Worm (Caenorhabditis elegans) whole organism, mixed stage, embryonic: ENCODE results near the gene bcl-7.

ENCODE experiments used
- M03D4.4 ChIP-seq: sonication (generic microtip); optimal IDR thresholded peaks from 2 replicates; lab custom pipeline; 2017; ENCODE audit warnings: mild to moderate bottlenecking, missing genetic modification characterization, missing compliant biosample characterization
- bed-3 ChIP-seq: fragments of 200-800 bp; sonication (Bioruptor generic); optimal IDR thresholded peaks from 3 replicates; lab custom pipeline; 2018; ENCODE audit warnings: mild to moderate bottlenecking, missing genetic modification characterization, moderate library complexity, missing compliant biosample characterization
- blmp-1 ChIP-seq: fragments of 150-350 bp; optimal IDR thresholded peaks from 2 replicates; lab custom pipeline; 2014; ENCODE audit warnings: missing biosample characterization, missing genetic modification characterization
- ceh-39 ChIP-seq: fragments of 150-350 bp; optimal IDR thresholded peaks from 2 replicates; lab custom pipeline; 2014; ENCODE audit warnings: missing biosample characterization, missing genetic modification characterization
- ceh-43 ChIP-seq: fragments of 200-800 bp; sonication (Bioruptor generic); optimal IDR thresholded peaks from 2 replicates; lab custom pipeline; 2018; ENCODE audit warnings: mild to moderate bottlenecking, missing genetic modification characterization, moderate library complexity, missing compliant biosample characterization
- ceh-83 ChIP-seq: fragments of 200-800 bp; sonication (Bioruptor generic); optimal IDR thresholded peaks from 2 replicates; lab custom pipeline; 2018; ENCODE audit warnings: mild to moderate bottlenecking, missing genetic modification characterization, missing compliant biosample characterization
- ces-1 ChIP-seq: fragments of 150-350 bp; optimal IDR thresholded peaks from 2 replicates; lab custom pipeline; 2014; ENCODE audit warnings: missing biosample characterization, missing genetic modification reagents, missing genetic modification characterization
- cnd-1 ChIP-seq: fragments of 200-800 bp; sonication (Bioruptor generic); optimal IDR thresholded peaks from 2 replicates; lab custom pipeline; 2018; ENCODE audit warnings: mild to moderate bottlenecking, missing genetic modification characterization, missing compliant biosample characterization
- drap-1 ChIP-seq: fragments of 200-800 bp; sonication (Bioruptor generic); optimal IDR thresholded peaks from 3 replicates; lab custom pipeline; 2018; ENCODE audit warnings: mild to moderate bottlenecking, missing genetic modification characterization, missing compliant biosample characterization
- elt-1 ChIP-seq: sonication (generic microtip); optimal IDR thresholded peaks from 2 replicates; lab custom pipeline; 2017; ENCODE audit warnings: missing genetic modification characterization, mild to moderate bottlenecking, missing compliant biosample characterization, antibody characterized with exemption, moderate library complexity, borderline replicate concordance; ENCODE audit not compliant: insufficient read depth
- elt-3 ChIP-seq: fragments of 150-350 bp; optimal IDR thresholded peaks from 2 replicates; lab custom pipeline; 2014; ENCODE audit warnings: missing biosample characterization, missing genetic modification characterization
- flh-1 ChIP-seq: fragments of 200-800 bp; sonication (Bioruptor generic); optimal IDR thresholded peaks from 2 replicates; lab custom pipeline; 2018; ENCODE audit warnings: mild to moderate bottlenecking, missing genetic modification characterization, moderate library complexity, missing compliant biosample characterization
- ham-2 ChIP-seq: fragments of 200-800 bp; sonication (Bioruptor generic); optimal IDR thresholded peaks from 2 replicates; lab custom pipeline; 2018; ENCODE audit warnings: mild to moderate bottlenecking, missing genetic modification characterization, missing compliant biosample characterization
- hlh-1 ChIP-seq: fragments of 150-350 bp; optimal IDR thresholded peaks from 2 replicates; lab custom pipeline; 2014; ENCODE audit warnings: missing biosample characterization, missing genetic modification reagents, missing genetic modification characterization
- lin-13 ChIP-seq: fragments of 150-350 bp; optimal IDR thresholded peaks from 2 replicates; lab custom pipeline; 2014; ENCODE audit warnings: missing biosample characterization, missing genetic modification characterization
- lin-32 ChIP-seq: fragments of 200-800 bp; sonication (Bioruptor generic); optimal IDR thresholded peaks from 2 replicates; lab custom pipeline; 2018; ENCODE audit warnings: mild to moderate bottlenecking, missing genetic modification characterization, missing compliant biosample characterization
- mab-5 ChIP-seq: fragments of 150-350 bp; optimal IDR thresholded peaks from 2 replicates; lab custom pipeline; 2014; ENCODE audit warnings: missing biosample characterization, missing genetic modification characterization
- mep-1 ChIP-seq: fragments of 150-350 bp; optimal IDR thresholded peaks from 2 replicates; lab custom pipeline; 2017; ENCODE audit warnings: missing biosample characterization, missing genetic modification reagents, missing genetic modification characterization, inconsistent platforms
- nhr-12 ChIP-seq: fragments of 150-350 bp; optimal IDR thresholded peaks from 2 replicates; lab custom pipeline; 2014; ENCODE audit warnings: missing biosample characterization, missing genetic modification characterization
- nhr-2 ChIP-seq: fragments of 150-350 bp; optimal IDR thresholded peaks from 2 replicates; lab custom pipeline; 2014; ENCODE audit warnings: missing biosample characterization, missing genetic modification characterization
- nhr-28 ChIP-seq: fragments of 150-350 bp; optimal IDR thresholded peaks from 2 replicates; lab custom pipeline; 2014; ENCODE audit warnings: missing biosample characterization, missing genetic modification characterization
- nhr-76 ChIP-seq: sonication (generic microtip); optimal IDR thresholded peaks from 2 replicates; lab custom pipeline; 2017; ENCODE audit warnings: missing biosample characterization, missing genetic modification characterization
- pha-4 ChIP-seq: fragments of 150-350 bp; optimal IDR thresholded peaks from 2 replicates; lab custom pipeline; 2018; ENCODE audit warnings: missing biosample characterization, missing genetic modification reagents, missing genetic modification characterization
- sptf-1 ChIP-seq: sonication (generic microtip); optimal IDR thresholded peaks from 2 replicates; lab custom pipeline; 2017; ENCODE audit warnings: mild to moderate bottlenecking, missing genetic modification characterization, moderate library complexity, missing compliant biosample characterization
- tbx-8 ChIP-seq: fragments of 200-800 bp; sonication (Bioruptor generic); optimal IDR thresholded peaks from 2 replicates; lab custom pipeline; 2018; ENCODE audit warnings: mild to moderate bottlenecking, missing genetic modification characterization, moderate library complexity, missing compliant biosample characterization
- unc-120 ChIP-seq: sonication (generic microtip); optimal IDR thresholded peaks from 2 replicates; lab custom pipeline; 2017; ENCODE audit warnings: missing genetic modification characterization, missing compliant biosample characterization; ENCODE audit not compliant: poor library complexity, severe bottlenecking
- unc-39 ChIP-seq: fragments of 150-350 bp; optimal IDR thresholded peaks from 2 replicates; lab custom pipeline; 2014; ENCODE audit warnings: missing biosample characterization, missing genetic modification characterization
- zip-8 ChIP-seq: fragments of 150-350 bp; optimal IDR thresholded peaks from 2 replicates; lab custom pipeline; 2014; ENCODE audit warnings: missing biosample characterization, missing genetic modification characterization
- ztf-11 ChIP-seq: fragments of 150-350 bp; optimal IDR thresholded peaks from 2 replicates; lab custom pipeline; 2014; ENCODE audit warnings: missing biosample characterization, missing genetic modification characterization

The bcl-7 gene

DNA sequence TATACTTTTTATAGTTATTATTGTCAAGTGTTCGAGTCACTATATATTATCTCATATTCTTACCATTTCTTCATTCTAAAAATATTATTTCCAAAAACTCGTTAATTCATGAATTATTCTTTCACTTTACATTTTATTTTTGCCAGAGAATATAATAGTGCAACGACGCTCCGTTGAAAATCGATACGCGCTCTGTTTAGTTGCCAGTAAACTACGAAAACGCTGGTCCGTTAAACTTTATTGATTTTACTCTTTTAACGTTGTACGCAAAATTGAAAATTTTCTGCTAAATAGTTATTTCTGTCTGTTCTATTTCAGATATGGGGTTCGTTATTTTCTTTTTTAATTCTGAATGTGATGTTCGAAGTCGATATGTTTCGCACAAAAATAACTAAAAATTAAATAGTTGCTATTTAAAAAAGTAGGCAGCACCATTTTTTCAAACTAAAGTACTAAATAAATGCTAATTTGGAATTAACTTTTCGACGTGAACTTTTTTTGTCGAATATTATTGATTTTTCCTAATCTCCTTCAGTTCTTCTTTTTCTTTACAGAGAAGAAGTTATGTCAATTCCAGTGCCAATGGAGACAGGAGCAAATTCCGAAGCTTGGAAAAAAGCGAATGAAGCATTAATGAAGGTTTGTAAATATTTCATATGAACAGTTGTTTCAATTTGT, 46.5 kb upstream of the bcl-7 start, which contains the start of gene hpo-10:
TSS of gene hpo-10 (plus strand) at position 199 of the 678 bp plus-strand sequence.
- TF ChIP-seq ceh-39 (tag; lab: Kevin White, UChicago) = peak; percentile 52
- no peak for TF ChIP-seq bed-3 (GFP tag; lab: Kevin White, UChicago)
- no peak for TF ChIP-seq lin-32 (GFP tag; lab: Kevin White, UChicago)
- no peak for TF ChIP-seq nhr-28 (tag; lab: Kevin White, UChicago)
- no peak for TF ChIP-seq nhr-76
- no peak for TF ChIP-seq zip-8
- TF ChIP-seq mab-5 (tag; lab: Kevin White, UChicago) = no peak
- TF ChIP-seq unc-120 (tag; lab: Kevin White, UChicago) = no peak
- TF ChIP-seq blmp-1 = no peak
- no peak for TF ChIP-seq cnd-1 (tag; lab: Kevin White, UChicago)
- no peak for TF ChIP-seq M03D4.4
- TF ChIP-seq ces-1 (GFP tag; lab: Kevin White, UChicago) = peak; percentile 31
- no peak for TF ChIP-seq ceh-43 (GFP tag; lab: Kevin White, UChicago)
- no peak for TF ChIP-seq hlh-1
- TF ChIP-seq ztf-11 = no peak
- TF ChIP-seq lin-13 (tag; lab: Kevin White, UChicago) = no peak
- no peak for TF ChIP-seq pha-4 (tag; lab: Kevin White, UChicago)

DNA sequence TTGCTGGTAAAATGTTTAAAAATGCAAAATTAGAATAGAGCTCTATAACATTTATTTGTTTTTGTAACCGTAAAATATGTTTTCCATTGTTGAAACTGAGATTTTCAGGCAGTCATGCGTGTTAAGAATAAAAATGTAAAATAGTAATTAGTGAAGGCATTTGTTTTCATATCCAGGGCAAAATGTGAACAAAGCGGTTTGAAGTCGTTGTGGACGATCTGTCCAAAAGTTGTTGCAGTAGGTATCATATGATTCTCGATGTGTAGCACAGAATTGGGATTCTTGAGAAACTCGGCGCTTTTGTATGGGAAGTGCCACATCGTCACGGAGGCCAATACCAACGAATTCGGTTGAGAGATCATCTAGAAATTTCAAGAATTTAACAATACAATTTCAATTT, 43.6 kb upstream of the bcl-7 start:
- TF ChIP-seq unc-120 (tag; lab: Kevin White, UChicago) (no peak), ces-1 (GFP tag; lab: Kevin White, UChicago) (no peak), ceh-39 (tag; lab: Kevin White, UChicago) (no peak), nhr-76 (no peak), tbx-8 (GFP tag; lab: Kevin White, UChicago) (no peak), unc-39 (tag; lab: Kevin White, UChicago) (no peak), mab-5 (tag; lab: Kevin White, UChicago) (no peak), zip-8 (no peak), mep-1 (tag; lab: Kevin White, UChicago) (no peak), ham-2 (GFP tag; lab: Kevin White, UChicago) (no peak), nhr-2 (no peak), sptf-1 (no peak), M03D4.4 (no peak), elt-1 (tag; lab: Kevin White, UChicago) (no peak)
- TF ChIP-seq, all 35 proteins: peak for 0

DNA sequence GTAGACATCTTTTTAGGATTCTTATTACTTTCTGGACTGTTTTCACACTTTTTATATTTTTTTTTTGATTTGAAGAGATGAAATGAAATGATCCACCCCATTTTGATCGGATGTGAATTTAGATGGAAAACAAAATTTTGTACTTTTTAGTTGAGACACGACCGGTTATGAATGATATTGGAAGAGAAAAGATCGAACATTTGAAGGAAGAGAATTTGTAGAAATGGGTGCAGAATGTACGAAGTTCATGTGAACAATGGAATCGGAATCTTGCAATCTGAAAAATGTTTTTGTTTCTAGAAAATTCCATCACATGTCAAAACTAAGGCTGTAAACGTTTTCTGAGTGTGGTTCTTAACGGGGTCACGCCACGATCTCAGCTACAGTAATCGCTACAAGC, 43.1 kb upstream of the bcl-7 start, which contains the start of gene F01F1.14:
TSS of gene F01F1.14 (minus strand) at position 101 of the 400 bp plus-strand sequence.
- TF ChIP-seq mep-1 (tag; lab: Kevin White, UChicago) (no peak), ham-2 (GFP tag; lab: Kevin White, UChicago) (no peak), elt-3 (no peak), flh-1 (GFP tag; lab: Kevin White, UChicago) (no peak), unc-39 (tag; lab: Kevin White, UChicago) (no peak), drap-1 (GFP tag; lab: Kevin White, UChicago) (no peak), elt-1 (tag; lab: Kevin White, UChicago) (no peak), ces-1 (GFP tag; lab: Kevin White, UChicago) (no peak), ceh-43 (GFP tag; lab: Kevin White, UChicago) (no peak), nhr-28 (tag; lab: Kevin White, UChicago) (no peak), nhr-12 (tag; lab: Kevin White, UChicago) (no peak), ztf-11 (no peak), bed-3 (GFP tag; lab: Kevin White, UChicago) (no peak)

DNA sequence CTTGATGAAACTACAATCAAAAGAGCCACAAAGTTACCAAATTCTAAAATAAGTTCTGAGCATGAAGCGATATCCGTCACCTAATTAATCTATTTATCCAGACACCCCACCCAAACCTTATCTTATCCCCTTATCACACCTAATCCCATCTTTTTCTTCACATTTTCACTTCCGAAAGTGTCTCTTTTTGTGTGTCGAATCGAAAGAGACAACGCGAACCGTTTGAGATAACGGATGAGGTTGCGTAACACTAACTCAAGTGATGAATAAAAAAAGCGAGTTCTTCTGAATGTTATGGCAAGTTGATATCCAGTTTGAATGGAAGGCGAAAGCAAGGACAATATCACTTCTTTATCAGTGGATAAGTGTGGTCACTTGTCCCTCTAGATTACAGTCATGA, 42.4 kb upstream of the bcl-7 start:
- TF ChIP-seq elt-1 (tag; lab: Kevin White, UChicago) (no peak), bed-3 (GFP tag; lab: Kevin White, UChicago) (no peak), ham-2 (GFP tag; lab: Kevin White, UChicago) (no peak), unc-120 (tag; lab: Kevin White, UChicago) (no peak), blmp-1 (no peak), nhr-2 (no peak), mep-1 (tag; lab: Kevin White, UChicago) (no peak), tbx-8 (GFP tag; lab: Kevin White, UChicago) (no peak), ceh-83 (GFP tag; lab: Kevin White, UChicago) (no peak)
- TF ChIP-seq, all 35 proteins: peak for 0
